Worm (Caenorhabditis elegans): ENCODE results near the gene Y44F5A.1.

Y44F5A.1 gene

DNA sequence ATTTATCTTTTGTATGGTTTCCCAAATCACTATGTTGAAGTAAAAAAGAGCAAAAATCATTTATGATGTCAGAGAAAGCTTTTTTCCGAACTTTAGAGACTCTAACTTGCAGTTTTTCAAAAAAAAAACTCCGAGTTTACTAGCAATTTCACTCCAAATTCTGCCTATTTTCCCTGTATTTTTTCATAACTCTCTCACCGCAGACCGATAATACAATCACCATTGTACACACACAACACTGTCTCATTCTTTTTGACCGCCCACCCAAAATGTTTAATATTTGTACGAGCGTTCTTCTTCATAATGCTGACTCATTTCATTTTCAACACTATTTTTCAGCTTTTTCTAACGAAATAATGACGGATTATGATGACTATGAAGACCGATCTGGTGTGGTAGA, 18.6 kb downstream of the Y44F5A.1 start, which contains the start of gene F43C1.5:
F43C1.5 (plus strand) TSS at position 301 of the 400 bp plus-strand sequence.
- TF ChIP-seq unc-62 (GFP tag; optimal IDR thresholded peaks at IDR 0.05): no peak

- no peak for TF ChIP-seq unc-62 (GFP tag; optimal IDR thresholded peaks at IDR 0.05)
These were observed 19.5 kb downstream of the Y44F5A.1 start, which contains the start of gene mpk-1 for ce11 chrIII:4228008-4228407. Gene mpk-1 (minus strand): TSS chrIII:4228108.

DNA sequence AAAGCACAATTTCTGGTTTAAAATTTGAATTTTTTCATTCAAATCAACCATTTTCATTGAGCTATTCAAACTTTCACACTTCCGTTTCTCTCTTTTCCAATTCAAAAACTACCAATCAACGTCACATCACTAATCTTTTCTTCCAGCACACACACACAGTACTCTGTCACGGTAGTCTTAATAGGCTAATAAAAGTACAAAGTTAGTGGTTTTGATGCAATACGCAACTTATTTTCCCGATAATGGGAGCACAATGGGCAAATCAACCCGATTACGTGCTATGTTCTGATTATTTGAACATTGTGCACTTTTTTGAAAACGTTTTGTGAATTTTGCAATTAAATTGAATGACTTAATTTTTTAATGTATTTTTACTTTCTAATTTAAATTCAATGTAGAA, 20.1 kb downstream of the Y44F5A.1 start:
- TF ChIP-seq unc-62 (GFP tag; optimal IDR thresholded peaks at IDR 0.05): no peak

- no peak for TF ChIP-seq unc-62 (GFP tag; optimal IDR thresholded peaks at IDR 0.05)
These were observed 22.7 kb downstream of the Y44F5A.1 start for ce11 chrIII:4224722-4225121.

- no peak for TF ChIP-seq unc-62 (GFP tag; optimal IDR thresholded peaks at IDR 0.05)
These were observed 23.8 kb downstream of the Y44F5A.1 start for ce11 chrIII:4223668-4224127.

DNA sequence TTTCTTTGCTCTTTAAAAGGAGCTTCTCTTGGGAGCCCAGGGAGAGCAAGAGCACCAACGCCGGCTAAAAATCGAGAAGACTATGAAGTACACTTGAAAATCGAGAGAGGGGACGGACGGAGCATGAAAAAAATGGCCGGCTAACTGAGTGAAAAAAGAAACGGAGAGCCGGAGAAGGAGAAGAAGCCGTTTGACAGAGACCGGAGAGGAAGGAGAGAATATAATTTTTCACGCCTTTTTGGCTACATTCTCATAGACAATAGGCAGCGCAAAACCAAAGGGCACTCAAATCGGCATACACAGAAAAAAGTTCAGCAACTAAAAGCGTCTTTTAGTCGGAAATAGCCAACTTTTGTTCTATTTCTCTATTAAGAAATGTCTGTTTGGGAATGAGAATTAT, 25.9 kb downstream of the Y44F5A.1 start:
- TF ChIP-seq unc-62 (GFP tag; optimal IDR thresholded peaks at IDR 0.05): no peak

DNA sequence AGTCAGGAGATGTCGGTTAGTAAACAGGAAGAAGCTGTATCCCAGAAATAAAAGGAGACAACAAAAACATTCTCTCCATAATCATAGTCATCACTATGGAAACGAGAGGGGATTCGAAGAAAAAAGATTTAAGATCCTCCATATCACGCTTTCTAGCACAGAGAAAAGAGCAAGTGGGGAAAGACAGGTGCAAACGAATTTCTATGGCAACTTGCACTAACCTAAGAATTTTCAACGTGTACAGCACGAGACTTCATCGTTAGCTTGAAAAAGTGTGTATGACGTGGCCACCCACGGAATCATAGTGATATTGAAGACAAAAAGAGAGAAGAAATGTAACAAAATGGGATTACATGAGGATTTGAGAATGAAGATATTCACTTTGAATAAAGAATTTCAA, 26.6 kb downstream of the Y44F5A.1 start:
- no peak for TF ChIP-seq unc-62 (GFP tag; optimal IDR thresholded peaks at IDR 0.05)

DNA sequence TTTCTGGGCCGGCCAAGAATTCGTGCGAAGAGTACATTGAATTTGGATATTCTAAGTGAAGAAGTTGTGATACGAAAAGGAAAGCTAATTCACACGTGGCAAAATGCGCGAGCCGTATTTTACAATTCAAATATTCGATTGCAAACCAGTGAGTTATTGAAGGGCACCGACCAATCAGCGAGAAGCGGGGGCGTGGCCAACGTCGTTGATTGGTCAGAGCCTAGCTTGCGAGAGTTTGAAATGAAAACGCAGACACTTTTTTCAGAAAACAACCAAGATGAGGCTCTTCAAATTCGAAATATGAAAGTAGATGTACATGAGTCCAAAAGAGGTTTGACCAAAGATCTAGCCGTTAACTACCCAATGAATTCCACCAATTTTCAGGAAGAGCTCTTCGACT, 36.8 kb downstream of the Y44F5A.1 start:
- no peak for TF ChIP-seq unc-62 (GFP tag; optimal IDR thresholded peaks at IDR 0.05)

- TF ChIP-seq unc-62 (GFP tag; optimal IDR thresholded peaks at IDR 0.05): no peak
These were observed 38.3 kb downstream of the Y44F5A.1 start, which contains the start of gene phlp-2 for ce11 chrIII:4209188-4209587. Gene phlp-2 (plus strand): TSS chrIII:4209488.

DNA sequence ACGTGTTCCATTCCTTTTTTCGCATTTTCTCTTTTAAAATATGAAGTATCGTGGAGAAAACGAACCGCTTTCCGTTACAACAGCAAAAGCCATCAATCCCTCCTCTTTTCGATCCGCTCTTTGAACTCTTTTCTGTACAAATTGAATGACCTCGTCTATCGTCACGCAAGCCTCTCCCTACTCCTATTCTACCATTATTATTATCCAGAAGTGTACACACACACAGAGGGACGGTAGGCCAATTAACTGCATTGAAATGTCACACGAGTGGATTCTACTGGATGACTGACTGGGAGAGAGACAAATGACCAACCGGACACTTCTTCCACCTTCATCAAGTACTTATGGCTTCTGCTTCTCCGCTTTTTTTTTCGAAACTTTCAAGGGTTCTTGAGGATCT, 39.3 kb downstream of the Y44F5A.1 start:
- no peak for TF ChIP-seq unc-62 (GFP tag; optimal IDR thresholded peaks at IDR 0.05)

ce11 chrIII:4205751-4206327, 41.6 kb downstream of the Y44F5A.1 start, which contains the start of gene R74.8:
Gene R74.8 (plus strand): TSS chrIII:4206277.
- TF ChIP-seq unc-62 (GFP tag; optimal IDR thresholded peaks at IDR 0.05): no peak

ce11 chrIII:4204964-4205363, 42.5 kb downstream of the Y44F5A.1 start:
- TF ChIP-seq unc-62 (GFP tag; optimal IDR thresholded peaks at IDR 0.05): no peak

- no peak for TF ChIP-seq unc-62 (GFP tag; optimal IDR thresholded peaks at IDR 0.05)
These were observed 43.4 kb downstream of the Y44F5A.1 start, which contains the start of the genes pelo-1 and R74.7 for ce11 chrIII:4204072-4204471. Gene pelo-1 (minus strand): TSS chrIII:4204222. Gene R74.7 (plus strand): TSS chrIII:4204429.

- no peak for TF ChIP-seq unc-62 (GFP tag; optimal IDR thresholded peaks at IDR 0.05)
These were observed 50.5 kb downstream of the Y44F5A.1 start, which contains the start of gene asd-1 for ce11 chrIII:4196988-4197384. Gene asd-1 (plus strand): TSS chrIII:4197285.

DNA sequence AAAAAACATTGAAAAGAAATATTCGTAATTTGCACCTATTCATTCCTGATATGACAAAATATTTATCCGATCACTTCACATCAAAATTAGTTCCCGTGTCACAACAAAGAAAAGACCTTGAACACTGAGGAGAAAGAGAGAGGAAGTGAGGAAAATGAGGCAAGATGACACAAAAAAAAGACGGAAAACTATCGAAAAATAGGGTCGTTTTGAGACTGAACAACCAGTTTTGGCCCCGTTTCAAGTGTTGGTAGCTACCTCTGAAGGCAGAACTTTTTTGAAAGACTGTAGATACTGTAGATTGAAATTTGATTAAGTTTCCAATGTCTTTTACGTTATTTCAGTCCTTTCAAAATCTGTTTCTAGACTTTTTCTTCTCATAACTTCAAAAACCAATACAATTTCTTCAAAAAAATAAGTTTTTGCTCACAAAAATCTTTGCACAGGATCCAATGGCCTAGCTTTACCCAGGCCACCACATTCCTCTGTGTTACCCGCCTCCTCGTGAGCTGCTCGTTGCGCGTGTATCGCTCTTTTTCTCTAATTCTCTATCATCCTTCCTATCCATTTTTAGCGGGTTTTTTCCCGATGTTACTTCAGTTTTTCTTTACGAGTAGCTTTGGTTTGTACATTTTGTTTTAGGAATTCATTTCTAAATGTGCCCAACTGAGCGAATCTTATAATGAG, 51.0 kb downstream of the Y44F5A.1 start:
- no peak for TF ChIP-seq unc-62 (GFP tag; optimal IDR thresholded peaks at IDR 0.05)

ce11 chrIII:4195306-4196008, 52.0 kb downstream of the Y44F5A.1 start:
- TF ChIP-seq unc-62 (GFP tag; optimal IDR thresholded peaks at IDR 0.05): no peak

Measured in whole organism, dauer.